Fruit fly (Drosophila melanogaster) whole organism, adult: ENCODE results near the gene Nepl3.
A peak's percentile ranks its signal among the peaks of the same experiment; 100 is the strongest.

Source experiments
- CG11617 ChIP-seq: fragments of 200-800 bp; sonication (Bioruptor generic); optimal IDR thresholded peaks from 2 replicates; lab custom pipeline; 2017; ENCODE audit warnings: mild to moderate bottlenecking, missing biosample characterization, missing genetic modification reagents, missing genetic modification characterization
- CG12768 ChIP-seq: fragments of 200-800 bp; sonication (Bioruptor generic); optimal IDR thresholded peaks from 2 replicates; lab custom pipeline; 2017; ENCODE audit warnings: missing biosample characterization, missing genetic modification characterization, mild to moderate bottlenecking, moderate library complexity, missing genetic modification reagents
- CG14711 ChIP-seq: fragments of 200-800 bp; sonication (Bioruptor generic); optimal IDR thresholded peaks from 2 replicates; lab custom pipeline; 2018; ENCODE audit warnings: missing biosample characterization, mild to moderate bottlenecking, missing genetic modification characterization, moderate library complexity
- CG1620 ChIP-seq: fragments of 200-800 bp; sonication (Bioruptor generic); optimal IDR thresholded peaks from 2 replicates; lab custom pipeline; 2016; ENCODE audit warnings: missing biosample characterization, missing genetic modification characterization
- CG33017 ChIP-seq: fragments of 200-800 bp; sonication (Bioruptor generic); optimal IDR thresholded peaks from 2 replicates; lab custom pipeline; 2018; ENCODE audit warnings: missing biosample characterization, mild to moderate bottlenecking, missing genetic modification characterization, moderate library complexity
- CG5204 ChIP-seq: fragments of 200-800 bp; sonication (Bioruptor generic); optimal IDR thresholded peaks from 2 replicates; lab custom pipeline; 2016; ENCODE audit warnings: missing biosample characterization, missing genetic modification characterization
- CG7045 ChIP-seq: fragments of 200-800 bp; sonication (Bioruptor generic); optimal IDR thresholded peaks from 2 replicates; lab custom pipeline; 2017; ENCODE audit warnings: missing biosample characterization, mild to moderate bottlenecking, missing genetic modification characterization
- CG7101 ChIP-seq: fragments of 200-800 bp; sonication (Bioruptor generic); optimal IDR thresholded peaks from 2 replicates; lab custom pipeline; 2018; ENCODE audit warnings: missing biosample characterization, mild to moderate bottlenecking, missing genetic modification characterization, moderate library complexity
- Clk ChIP-seq: fragments of 200-800 bp; sonication (Bioruptor generic); optimal IDR thresholded peaks from 2 replicates; lab custom pipeline; 2017; ENCODE audit warnings: missing biosample characterization, missing genetic modification characterization
- Crg-1 ChIP-seq: fragments of 200-800 bp; sonication (Bioruptor generic); optimal IDR thresholded peaks from 2 replicates; lab custom pipeline; 2016; ENCODE audit warnings: missing biosample characterization, missing genetic modification characterization
- Hr96 ChIP-seq: fragments of 200-800 bp; sonication (Bioruptor generic); optimal IDR thresholded peaks from 2 replicates; lab custom pipeline; 2016; ENCODE audit warnings: missing biosample characterization, missing genetic modification characterization
- Mnt ChIP-seq: fragments of 200-800 bp; sonication (Bioruptor generic); optimal IDR thresholded peaks from 2 replicates; lab custom pipeline; 2016; ENCODE audit warnings: missing biosample characterization, mild to moderate bottlenecking, missing genetic modification characterization
- bab1 ChIP-seq: fragments of 200-800 bp; sonication (Bioruptor generic); optimal IDR thresholded peaks from 3 replicates; lab custom pipeline; 2019; ENCODE audit warnings: missing biosample characterization, mild to moderate bottlenecking, missing genetic modification characterization, moderate library complexity
- cic ChIP-seq: fragments of 200-800 bp; sonication (Bioruptor generic); optimal IDR thresholded peaks from 2 replicates; lab custom pipeline; 2017; ENCODE audit warnings: missing biosample characterization, mild to moderate bottlenecking, missing genetic modification characterization, moderate library complexity
- cnc ChIP-seq, 2 experiments: fragments of >200 bp; optimal IDR thresholded peaks; 2 replicates each; lab custom pipeline; 2017
- kay ChIP-seq: fragments of 200-800 bp; sonication (Bioruptor generic); peaks from one replicate; lab custom pipeline; 2016; ENCODE audit warnings: missing biosample characterization, missing genetic modification characterization, borderline replicate concordance
- ovo ChIP-seq: fragments of 200-800 bp; sonication (Bioruptor generic); optimal IDR thresholded peaks from 2 replicates; lab custom pipeline; 2016; ENCODE audit warnings: missing biosample characterization, missing genetic modification characterization
- pad ChIP-seq: fragments of 200-800 bp; sonication (Bioruptor generic); optimal IDR thresholded peaks from 3 replicates; lab custom pipeline; 2017; ENCODE audit warnings: missing biosample characterization, missing genetic modification characterization, mild to moderate bottlenecking, moderate library complexity, missing genetic modification reagents
- tj ChIP-seq: fragments of 200-800 bp; sonication (Bioruptor generic); optimal IDR thresholded peaks from 3 replicates; lab custom pipeline; 2017; ENCODE audit warnings: missing biosample characterization, mild to moderate bottlenecking, missing genetic modification characterization, moderate library complexity
- toe ChIP-seq: fragments of 200-800 bp; sonication (Bioruptor generic); optimal IDR thresholded peaks from 2 replicates; lab custom pipeline; 2016; ENCODE audit warnings: missing biosample characterization, missing genetic modification characterization

The Nepl3 gene

DNA sequence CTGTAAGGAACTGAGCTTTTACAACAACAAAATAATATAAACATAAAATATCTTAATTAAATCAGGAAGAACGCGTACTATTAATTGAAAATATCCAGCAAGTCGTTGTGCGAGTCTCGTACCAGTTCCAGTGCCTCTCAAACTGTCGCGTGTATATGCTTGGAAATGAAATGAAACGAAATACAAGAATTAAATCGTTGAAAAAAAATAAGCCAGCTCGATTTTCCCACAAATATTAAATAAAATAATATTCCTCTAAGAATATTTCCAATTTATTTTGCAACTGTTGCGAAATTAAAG, 28.3 kb downstream of the Nepl3 start:
- no peak for TF ChIP-seq bab1 (GFP tag; lab: Kevin White, UChicago)
- TF ChIP-seq kay = peak; percentile 33
- peak; percentile 60 for TF ChIP-seq tj (GFP tag; lab: Kevin White, UChicago)

DNA sequence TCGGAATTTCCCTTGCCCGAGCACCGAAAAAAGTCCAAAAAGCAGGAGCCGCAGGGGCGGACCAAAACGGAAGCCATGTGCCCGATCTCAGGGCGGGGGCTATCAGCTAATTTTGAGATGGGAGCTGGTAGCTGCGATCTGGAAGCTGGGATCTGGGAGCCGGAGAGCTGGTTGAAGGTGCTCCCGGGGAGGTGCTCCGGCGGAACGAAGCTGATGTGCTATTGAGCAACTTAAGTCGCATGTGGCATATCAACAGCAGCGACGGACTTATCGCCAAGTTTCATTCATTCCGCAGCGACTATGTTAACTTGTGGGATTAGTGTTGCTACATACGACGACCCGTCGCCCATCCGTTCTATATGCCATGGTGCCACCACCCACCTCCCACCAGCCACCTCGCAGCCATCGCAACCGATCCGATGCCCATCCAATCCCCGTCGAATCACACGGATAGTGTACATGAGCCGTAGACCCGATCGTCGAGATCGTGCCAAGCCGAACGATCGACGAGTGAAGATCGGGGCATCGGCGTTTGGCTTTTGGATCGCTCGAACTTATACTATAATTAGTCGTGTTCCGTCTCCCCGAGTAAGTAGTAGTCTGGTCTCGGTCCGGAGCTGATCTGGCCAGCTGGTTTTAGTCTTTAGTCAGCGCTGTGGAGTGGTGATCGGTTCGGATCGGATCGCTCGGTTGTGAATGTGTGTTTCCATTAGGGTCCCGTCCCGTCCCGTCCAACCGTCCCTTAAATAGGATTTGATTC, 28.8 kb downstream of the Nepl3 start, which contains the start of gene Col4a1:
TSS of gene Col4a1 (plus strand) at position 561 of the 760 bp plus-strand sequence.
- TF ChIP-seq ovo (GFP tag; lab: Kevin White, UChicago) (no peak), Crg-1 (no peak), kay (no peak), CG7045 (GFP tag; lab: Kevin White, UChicago) (no peak), CG1620 (GFP tag; lab: Kevin White, UChicago) (no peak), Mnt (GFP tag; lab: Kevin White, UChicago) (peak; percentile 7), CG12768 (GFP tag; lab: Kevin White, UChicago) (peak; percentile 49), CG11617 (GFP tag; lab: Kevin White, UChicago) (no peak), cnc (optimal IDR thresholded peaks at IDR 0.05; lab: Kevin White, UChicago) (no peak), Hr96 (GFP tag; lab: Kevin White, UChicago) (no peak), Clk (GFP tag; lab: Kevin White, UChicago) (no peak), bab1 (GFP tag; lab: Kevin White, UChicago) (no peak), CG7101 (no peak), toe (GFP tag; lab: Kevin White, UChicago) (no peak), pad (GFP tag; lab: Kevin White, UChicago) (no peak), cic (GFP tag; lab: Kevin White, UChicago) (peak; percentile 72), CG14711 (tag; lab: Kevin White, UChicago) (no peak), CG5204 (GFP tag; lab: Kevin White, UChicago) (no peak), tj (GFP tag; lab: Kevin White, UChicago) (no peak), CG33017 (no peak)

dm6 chr2L:5028091-5028490, 30.0 kb downstream of the Nepl3 start, which contains the start of gene vkg:
TSS of gene vkg (minus strand) at chr2L:5028191.
- no peak for TF ChIP-seq CG14711 (tag; lab: Kevin White, UChicago)
- TF ChIP-seq Hr96 (GFP tag; lab: Kevin White, UChicago) = no peak
- no peak for TF ChIP-seq CG5204 (GFP tag; lab: Kevin White, UChicago)
- no peak for TF ChIP-seq CG12768 (GFP tag; lab: Kevin White, UChicago)

DNA sequence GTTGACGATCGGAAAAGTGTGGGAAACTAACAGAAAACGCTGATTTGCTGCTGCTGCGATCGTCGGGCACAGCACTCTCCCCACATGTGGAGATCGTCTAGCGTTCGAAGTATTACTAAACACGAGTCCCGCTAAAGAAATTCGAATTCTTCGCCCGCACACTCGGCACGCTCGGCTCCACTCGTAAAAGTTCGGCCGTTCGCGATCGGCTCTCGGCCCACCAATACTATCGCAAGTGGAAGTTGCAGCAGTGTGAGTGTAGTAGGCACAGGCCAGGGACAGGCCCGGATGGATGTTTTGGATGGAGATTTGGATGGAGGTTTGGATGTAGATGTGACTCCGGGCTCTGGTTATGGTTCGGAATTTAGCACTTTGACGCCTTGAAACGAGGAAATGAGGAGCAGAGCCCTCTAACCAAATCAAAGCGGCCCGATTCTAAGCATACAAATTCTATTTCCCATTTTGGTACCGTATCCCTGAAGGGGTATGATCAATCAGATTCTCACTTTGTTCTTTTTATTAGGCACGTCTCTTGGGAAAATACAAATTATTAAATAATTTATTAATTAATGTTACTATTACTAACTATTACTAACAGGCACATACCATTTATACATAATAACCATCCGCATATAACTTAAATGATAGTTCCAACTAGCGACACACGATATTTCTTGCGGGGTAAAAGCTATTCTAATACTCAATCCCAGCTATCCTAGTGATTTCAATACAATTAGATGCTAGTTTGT, 30.6 kb downstream of the Nepl3 start:
- TF ChIP-seq bab1 (GFP tag; lab: Kevin White, UChicago) (no peak), CG11617 (GFP tag; lab: Kevin White, UChicago) (no peak), Crg-1 (no peak), cnc (optimal IDR thresholded peaks at IDR 0.05; lab: Kevin White, UChicago) (no peak), Hr96 (GFP tag; lab: Kevin White, UChicago) (no peak), Mnt (GFP tag; lab: Kevin White, UChicago) (no peak), cic (GFP tag; lab: Kevin White, UChicago) (peak; percentile 3), tj (GFP tag; lab: Kevin White, UChicago) (peak; percentile 41), Clk (GFP tag; lab: Kevin White, UChicago) (no peak), CG1620 (GFP tag; lab: Kevin White, UChicago) (no peak), pad (GFP tag; lab: Kevin White, UChicago) (no peak), toe (GFP tag; lab: Kevin White, UChicago) (no peak), CG5204 (GFP tag; lab: Kevin White, UChicago) (no peak), CG14711 (tag; lab: Kevin White, UChicago) (no peak), CG7045 (GFP tag; lab: Kevin White, UChicago) (no peak), CG33017 (no peak), CG7101 (no peak)

- TF ChIP-seq pad (GFP tag; lab: Kevin White, UChicago) (no peak), Clk (GFP tag; lab: Kevin White, UChicago) (no peak), tj (GFP tag; lab: Kevin White, UChicago) (no peak), Hr96 (GFP tag; lab: Kevin White, UChicago) (no peak), cic (GFP tag; lab: Kevin White, UChicago) (no peak), cnc (optimal IDR thresholded peaks at IDR 0.05; lab: Kevin White, UChicago) (no peak), kay (no peak), CG5204 (GFP tag; lab: Kevin White, UChicago) (no peak), CG7045 (GFP tag; lab: Kevin White, UChicago) (no peak), CG11617 (GFP tag; lab: Kevin White, UChicago) (no peak), CG1620 (GFP tag; lab: Kevin White, UChicago) (no peak), CG14711 (tag; lab: Kevin White, UChicago) (no peak), Mnt (GFP tag; lab: Kevin White, UChicago) (no peak), toe (GFP tag; lab: Kevin White, UChicago) (no peak), CG12768 (GFP tag; lab: Kevin White, UChicago) (no peak), ovo (GFP tag; lab: Kevin White, UChicago) (no peak), CG33017 (no peak), CG7101 (no peak), Crg-1 (no peak)
Measured at dm6 chr2L:5025557-5025956, 32.5 kb downstream of the Nepl3 start.
